Worm (Caenorhabditis elegans) whole organism, L4 larva: ENCODE data around the gene C47D12.5.
A peak's percentile ranks its signal among the peaks of the same experiment; 100 is the strongest.

Experiments
- F44E2.7 ChIP-seq: fragments of 200-800 bp; sonication (Bioruptor generic); IDR thresholded peaks from 2 replicates; pipeline ENCODE4 v2.1.2; 2022; ENCODE audit warnings: missing genetic modification characterization, missing compliant biosample characterization
- F49E8.2 ChIP-seq: sonication (generic microtip); optimal IDR thresholded peaks from 2 replicates; lab custom pipeline; 2016; ENCODE audit warnings: missing compliant biosample characterization, mild to moderate bottlenecking, missing genetic modification characterization, borderline replicate concordance
- R02D3.7 ChIP-seq: fragments of 150-350 bp; sonication (generic microtip); optimal IDR thresholded peaks from 3 replicates; lab custom pipeline; 2014; ENCODE audit warnings: missing biosample characterization, missing genetic modification characterization
- T20F7.1 ChIP-seq: fragments of 200-800 bp; sonication (Bioruptor generic); optimal IDR thresholded peaks from 2 replicates; lab custom pipeline; 2018; ENCODE audit warnings: mild to moderate bottlenecking, missing genetic modification characterization, missing compliant biosample characterization
- Y48G9A.11 ChIP-seq: fragments of 200-800 bp; sonication (Bioruptor generic); IDR thresholded peaks from 2 replicates; pipeline ENCODE4 v1.3.6; 2022; ENCODE audit warnings: missing genetic modification reagents, missing genetic modification characterization, missing compliant biosample characterization
- aha-1 ChIP-seq: fragments of 150-350 bp; peaks from one replicate; lab custom pipeline; 2014; ENCODE audit warnings: missing biosample characterization, missing genetic modification characterization
- arid-1 ChIP-seq: fragments of 200-800 bp; sonication (Bioruptor generic); conservative IDR thresholded peaks from 2 replicates; pipeline ENCODE4 v1.3.6; 2022; ENCODE audit warnings: missing genetic modification reagents, missing genetic modification characterization, missing compliant biosample characterization
- ceh-62 ChIP-seq: sonication (generic microtip); optimal IDR thresholded peaks from 2 replicates; lab custom pipeline; 2017; ENCODE audit warnings: missing biosample characterization, missing genetic modification characterization
- ces-1 ChIP-seq: fragments of 150-350 bp; sonication (generic microtip); optimal IDR thresholded peaks from 4 replicates; lab custom pipeline; 2014; ENCODE audit warnings: missing biosample characterization, missing genetic modification reagents, missing genetic modification characterization
- cey-2 ChIP-seq: sonication (generic microtip); optimal IDR thresholded peaks from 3 replicates; lab custom pipeline; 2017; ENCODE audit warnings: missing genetic modification characterization, mild to moderate bottlenecking, missing compliant biosample characterization, antibody characterized with exemption, borderline replicate concordance; ENCODE audit not compliant: insufficient read depth
- ctbp-1 ChIP-seq: fragments of 200-800 bp; sonication (Bioruptor generic); IDR thresholded peaks from 2 replicates; pipeline ENCODE4 v1.3.6; 2022; ENCODE audit warnings: missing genetic modification reagents, missing genetic modification characterization, missing compliant biosample characterization
- daf-19 ChIP-seq: fragments of 200-800 bp; sonication (Bioruptor generic); conservative IDR thresholded peaks from 2 replicates; pipeline ENCODE4 v1.3.6; 2022; ENCODE audit warnings: missing genetic modification characterization, missing compliant biosample characterization
- daf-8 ChIP-seq: fragments of 200-800 bp; sonication (Bioruptor generic); IDR thresholded peaks from 2 replicates; pipeline ENCODE4 v1.3.6; 2022; ENCODE audit warnings: missing genetic modification characterization, missing compliant biosample characterization
- dmd-8 ChIP-seq: fragments of 200-800 bp; sonication (Bioruptor generic); IDR thresholded peaks from 2 replicates; pipeline ENCODE4 v1.3.6; 2022; ENCODE audit warnings: missing genetic modification characterization, missing compliant biosample characterization
- dpl-1 ChIP-seq: fragments of 150-350 bp; optimal IDR thresholded peaks from 2 replicates; lab custom pipeline; 2014; ENCODE audit warnings: missing biosample characterization, missing genetic modification reagents, missing genetic modification characterization
- duxl-1 ChIP-seq: sonication (generic microtip); optimal IDR thresholded peaks from 2 replicates; lab custom pipeline; 2016; ENCODE audit warnings: mild to moderate bottlenecking, missing genetic modification characterization, moderate library complexity, missing compliant biosample characterization; ENCODE audit not compliant: poor library complexity
- egl-27 ChIP-seq: sonication (generic microtip); optimal IDR thresholded peaks from 3 replicates; lab custom pipeline; 2017; ENCODE audit warnings: missing biosample characterization, missing genetic modification reagents, missing genetic modification characterization
- egl-43 ChIP-seq: fragments of 200-800 bp; sonication (Bioruptor generic); IDR thresholded peaks from 2 replicates; pipeline ENCODE4 v1.3.6; 2022; ENCODE audit warnings: missing genetic modification reagents, missing genetic modification characterization, missing compliant biosample characterization
- hif-1 ChIP-seq, 2 experiments: sonication (generic microtip); optimal IDR thresholded peaks; 2 replicates each; lab custom pipeline; 2016 to 2017; ENCODE audit warnings: missing compliant biosample characterization in 2 of 2, missing genetic modification characterization in 2 of 2, missing genetic modification reagents in 2 of 2, missing genotype in 2 of 2, mild to moderate bottlenecking in 1 of 2
- jun-1 ChIP-seq: fragments of 150-350 bp; optimal IDR thresholded peaks from 2 replicates; lab custom pipeline; 2014; ENCODE audit warnings: missing biosample characterization, missing genetic modification reagents, missing genetic modification characterization
- lim-7 ChIP-seq: fragments of 200-800 bp; sonication (Bioruptor generic); IDR thresholded peaks from 2 replicates; pipeline ENCODE4 v1.3.6; 2022; ENCODE audit warnings: missing genetic modification characterization, missing compliant biosample characterization
- lin-15B ChIP-seq: fragments of 150-350 bp; sonication (generic microtip); optimal IDR thresholded peaks from 3 replicates; lab custom pipeline; 2014; ENCODE audit warnings: missing biosample characterization, missing genetic modification characterization
- lin-38 ChIP-seq: fragments of 200-800 bp; sonication (Bioruptor generic); IDR thresholded peaks from 2 replicates; pipeline ENCODE4 v1.3.6; 2022; ENCODE audit warnings: missing genetic modification reagents, missing genetic modification characterization, missing compliant biosample characterization
- lsy-2 ChIP-seq, 2 experiments: fragments of 150-350 bp in 1 of 2; sonication (generic microtip) in 1 of 2; optimal IDR thresholded peaks; 2 replicates each; lab custom pipeline; 2014 to 2017; ENCODE audit warnings: missing biosample characterization in 2 of 2, missing genetic modification characterization in 2 of 2
- mdt-29 ChIP-seq: fragments of 200-800 bp; sonication (Bioruptor generic); IDR thresholded peaks from 2 replicates; pipeline ENCODE4 v1.3.6; 2022; ENCODE audit warnings: missing genetic modification reagents, missing genetic modification characterization, missing compliant biosample characterization
- mxl-2 ChIP-seq: fragments of 200-800 bp; sonication (Bioruptor generic); conservative IDR thresholded peaks from 2 replicates; pipeline ENCODE4 v1.3.6; 2022; ENCODE audit warnings: missing genetic modification reagents, missing genetic modification characterization, missing compliant biosample characterization
- nhr-10 ChIP-seq: fragments of 150-350 bp; optimal IDR thresholded peaks from 2 replicates; lab custom pipeline; 2014; ENCODE audit warnings: missing biosample characterization, missing genetic modification characterization
- nhr-102 ChIP-seq: sonication (generic microtip); optimal IDR thresholded peaks from 2 replicates; lab custom pipeline; 2016; ENCODE audit warnings: mild to moderate bottlenecking, missing genetic modification characterization, moderate library complexity, missing compliant biosample characterization
- nhr-41 ChIP-seq: fragments of 200-800 bp; sonication (Bioruptor generic); IDR thresholded peaks from 2 replicates; pipeline ENCODE4 v1.3.6; 2022; ENCODE audit warnings: missing genetic modification reagents, missing genetic modification characterization, missing compliant biosample characterization
- nhr-48 ChIP-seq: sonication (generic microtip); optimal IDR thresholded peaks from 2 replicates; lab custom pipeline; 2016; ENCODE audit warnings: mild to moderate bottlenecking, missing genetic modification characterization, missing compliant biosample characterization
- nhr-6 ChIP-seq: fragments of 150-350 bp; optimal IDR thresholded peaks from 2 replicates; lab custom pipeline; 2014; ENCODE audit warnings: missing biosample characterization, missing genetic modification characterization
- rbr-2 ChIP-seq: sonication (generic microtip); optimal IDR thresholded peaks from 2 replicates; lab custom pipeline; 2016; ENCODE audit warnings: missing genotype, missing genetic modification characterization, missing compliant biosample characterization
- saeg-2 ChIP-seq: fragments of 200-800 bp; sonication (Bioruptor generic); IDR thresholded peaks from 2 replicates; pipeline ENCODE4 v1.3.6; 2022; ENCODE audit warnings: missing genetic modification reagents, missing genetic modification characterization, missing compliant biosample characterization
- sdz-12 ChIP-seq: fragments of 200-800 bp; sonication (Bioruptor generic); optimal IDR thresholded peaks from 2 replicates; lab custom pipeline; 2018; ENCODE audit warnings: mild to moderate bottlenecking, missing genetic modification characterization, missing compliant biosample characterization
- set-16 ChIP-seq: fragments of 200-800 bp; sonication (Bioruptor generic); IDR thresholded peaks from 2 replicates; pipeline ENCODE4 v1.3.6; 2022; ENCODE audit warnings: missing genetic modification reagents, missing genetic modification characterization, missing compliant biosample characterization
- spr-1 ChIP-seq: sonication (generic microtip); optimal IDR thresholded peaks from 2 replicates; lab custom pipeline; 2016; ENCODE audit warnings: mild to moderate bottlenecking, missing genetic modification characterization, missing compliant biosample characterization
- tra-1 ChIP-seq: fragments of 200-800 bp; sonication (Bioruptor generic); IDR thresholded peaks from 2 replicates; pipeline ENCODE4 v1.3.6; 2022; ENCODE audit warnings: missing genetic modification reagents, missing genetic modification characterization, missing compliant biosample characterization
- unc-130 ChIP-seq: sonication (generic microtip); optimal IDR thresholded peaks from 2 replicates; lab custom pipeline; 2016; ENCODE audit warnings: missing genetic modification reagents, missing genetic modification characterization, missing compliant biosample characterization
- vab-7 ChIP-seq: fragments of 200-800 bp; sonication (Bioruptor generic); IDR thresholded peaks from 2 replicates; pipeline ENCODE4 v1.3.6; 2022; ENCODE audit warnings: missing genetic modification reagents, missing genetic modification characterization, missing compliant biosample characterization
- zag-1 ChIP-seq: fragments of 150-350 bp; optimal IDR thresholded peaks from 2 replicates; lab custom pipeline; 2014; ENCODE audit warnings: missing biosample characterization, missing genetic modification characterization
- zfp-3 ChIP-seq: fragments of 200-800 bp; sonication (Bioruptor generic); conservative IDR thresholded peaks from 2 replicates; pipeline ENCODE4 v1.3.6; 2022; ENCODE audit warnings: missing genetic modification reagents, missing genetic modification characterization, missing compliant biosample characterization
- zip-11 ChIP-seq: fragments of 200-800 bp; sonication (Bioruptor generic); IDR thresholded peaks from 2 replicates; pipeline ENCODE4 v1.3.6; 2022; ENCODE audit warnings: missing genetic modification characterization, missing compliant biosample characterization
- ztf-7 ChIP-seq: fragments of 150-350 bp; optimal IDR thresholded peaks from 2 replicates; lab custom pipeline; 2014; ENCODE audit warnings: missing biosample characterization, missing genetic modification characterization

C47D12.5 gene

DNA sequence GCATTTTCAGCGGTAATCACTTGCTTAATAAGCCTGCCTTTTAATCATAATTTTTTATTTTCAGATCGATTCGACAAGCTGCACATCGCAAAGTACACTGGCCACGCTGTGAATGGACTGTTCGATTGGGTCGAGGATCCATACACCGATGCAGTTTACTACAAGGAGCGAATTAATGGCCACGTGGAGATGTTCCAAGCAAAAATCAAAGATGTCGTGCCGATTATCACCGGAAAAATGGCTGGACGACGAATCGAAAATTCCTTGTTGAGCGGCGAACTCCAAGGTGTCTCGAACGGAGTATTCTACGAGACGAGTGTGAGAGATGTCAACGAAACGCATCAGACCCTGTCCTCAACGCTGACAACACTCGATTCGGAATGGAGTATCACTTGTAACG is 42.4 kb upstream of the C47D12.5 start:
- TF ChIP-seq aha-1 (tag; lab: Kevin White, UChicago) (peak; percentile 91), lin-15B (tag; lab: Kevin White, UChicago) (no peak)
- TF ChIP-seq, all 104 proteins: peak for 1

DNA sequence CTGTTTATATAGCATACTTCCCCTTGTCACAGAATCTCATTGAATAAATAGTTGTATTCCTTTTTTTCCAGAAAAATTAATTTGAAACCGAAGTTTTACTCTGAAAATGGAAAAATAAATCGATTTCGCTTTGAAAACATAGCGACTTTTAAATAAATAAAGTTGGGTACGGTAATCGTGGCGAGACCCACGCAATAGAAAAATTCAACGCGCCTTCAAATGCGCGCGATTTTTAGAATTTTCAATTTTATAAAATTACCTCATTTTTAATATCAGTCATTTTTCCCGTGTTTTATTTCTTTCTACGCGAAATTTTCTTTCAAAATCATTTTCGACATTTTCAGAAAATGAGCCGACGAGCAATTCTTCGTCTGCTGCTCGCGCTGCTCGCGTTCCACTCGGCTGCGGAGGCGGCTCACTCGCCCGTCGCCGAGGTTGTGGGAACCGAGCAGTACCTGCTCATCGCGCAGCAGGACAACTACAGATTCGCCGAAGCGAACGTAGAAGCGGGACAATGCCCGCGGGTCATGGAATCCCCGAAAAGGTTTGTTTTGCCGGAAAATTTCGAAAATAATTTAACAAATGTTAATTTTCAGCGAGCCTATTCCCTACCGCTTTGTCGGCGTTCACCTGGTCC is 41.5 kb upstream of the C47D12.5 start, which contains the start of gene F13D12.5:
F13D12.5 (plus strand) TSS at position 345 of the 637 bp plus-strand sequence.
- TF ChIP-seq nhr-6 (tag; lab: Kevin White, UChicago) (no peak), rbr-2 (peak; percentile 10), tra-1 (GFP tag; lab: Robert Waterston, UW) (0 out of 2 replicates have a peak, but pooled peaks have one; percentile 11), unc-130 (GFP tag; lab: Kevin White, UChicago) (peak; percentile 46), zfp-3 (GFP tag; lab: Robert Waterston, UW) (0 out of 2 replicates have a peak, but pooled peaks have one; percentile 40), lin-38 (GFP tag; lab: Robert Waterston, UW) (peak; percentile 40; the same call in 1 of the 2 replicates), duxl-1 (tag; lab: Kevin White, UChicago) (no peak), mdt-29 (GFP tag; lab: Robert Waterston, UW) (no peak), spr-1 (tag; lab: Kevin White, UChicago) (no peak), arid-1 (no peak), Y48G9A.11 (GFP tag; lab: Robert Waterston, UW) (peak; percentile 71; the same call in 1 of the 2 replicates), ctbp-1 (GFP tag; lab: Robert Waterston, UW) (no peak), lsy-2 (tag; optimal IDR thresholded peaks at IDR 0.05; lab: Kevin White, UChicago) (peak in 1 of 2 experiments; percentile 51), egl-43 (0 out of 2 replicates have a peak, but pooled peaks have one; percentile 46), nhr-10 (tag; lab: Kevin White, UChicago) (no peak), set-16 (GFP tag; lab: Robert Waterston, UW) (peak; percentile 93), aha-1 (tag; lab: Kevin White, UChicago) (peak; percentile 41)

DNA sequence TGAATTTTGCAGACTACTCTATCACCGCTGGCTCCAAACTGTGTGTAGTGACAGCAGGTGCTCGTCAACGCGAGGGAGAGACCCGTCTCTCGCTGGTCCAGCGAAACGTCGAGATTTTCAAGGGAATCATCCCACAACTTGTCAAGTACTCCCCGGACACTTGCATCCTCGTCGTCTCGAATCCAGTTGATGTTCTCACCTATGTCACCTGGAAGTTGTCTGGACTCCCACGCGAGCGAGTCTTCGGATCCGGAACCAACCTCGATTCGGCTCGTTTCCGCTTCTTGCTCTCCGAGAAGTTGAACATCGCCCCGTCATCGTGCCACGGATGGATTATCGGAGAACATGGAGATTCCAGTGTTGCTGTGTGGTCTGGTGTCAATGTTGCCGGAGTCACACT is 40.5 kb upstream of the C47D12.5 start:
- no peak for TF ChIP-seq mxl-2 (GFP tag; lab: Robert Waterston, UW)
- peak; percentile 39; the same call in 1 of the 2 replicates for TF ChIP-seq set-16 (GFP tag; lab: Robert Waterston, UW)
- TF ChIP-seq aha-1 (tag; lab: Kevin White, UChicago) = peak; percentile 85
- TF ChIP-seq daf-8 (GFP tag; lab: Robert Waterston, UW) = no peak

DNA sequence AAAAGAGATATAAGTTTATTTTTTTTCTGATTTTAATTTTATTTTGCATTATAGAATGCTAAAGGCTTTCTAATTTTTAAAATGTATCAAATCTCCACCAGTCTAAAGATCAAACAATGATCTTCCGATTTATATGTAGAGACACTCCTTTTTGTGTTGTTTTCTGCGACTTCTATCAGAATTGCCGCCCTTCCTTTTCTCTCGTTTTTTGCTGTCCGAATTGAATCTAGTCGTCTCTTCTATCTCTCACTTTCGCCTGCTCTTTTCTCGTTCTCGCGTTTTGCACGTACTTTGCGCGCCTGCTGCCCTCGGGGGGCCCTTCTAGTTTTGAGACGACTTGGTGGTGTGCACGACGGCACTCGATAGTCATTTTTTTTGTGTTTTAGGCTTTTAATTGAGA is 39.3 kb upstream of the C47D12.5 start:
- TF ChIP-seq dmd-8 (GFP tag; lab: Robert Waterston, UW) (no peak), R02D3.7 (tag; lab: Kevin White, UChicago) (no peak), nhr-48 (tag; lab: Kevin White, UChicago) (no peak), lim-7 (GFP tag; lab: Robert Waterston, UW) (no peak), zag-1 (no peak), zfp-3 (GFP tag; lab: Robert Waterston, UW) (peak; percentile 46; the same call in 1 of the 2 replicates), dpl-1 (GFP tag; lab: Kevin White, UChicago) (no peak), egl-27 (tag; lab: Kevin White, UChicago) (no peak), saeg-2 (GFP tag; lab: Robert Waterston, UW) (no peak), nhr-41 (no peak), T20F7.1 (GFP tag; lab: Kevin White, UChicago) (peak; percentile 31), F44E2.7 (GFP tag; lab: Robert Waterston, UW) (no peak), vab-7 (GFP tag; lab: Robert Waterston, UW) (no peak), F49E8.2 (no peak), jun-1 (no peak), nhr-10 (tag; lab: Kevin White, UChicago) (no peak), rbr-2 (peak; percentile 30), daf-8 (GFP tag; lab: Robert Waterston, UW) (no peak), lsy-2 (tag; optimal IDR thresholded peaks at IDR 0.05; lab: Kevin White, UChicago) (peak in 1 of 2 experiments; percentile 75), ztf-7 (tag; lab: Kevin White, UChicago) (no peak), aha-1 (tag; lab: Kevin White, UChicago) (peak; percentile 100), nhr-102 (tag; lab: Kevin White, UChicago) (no peak), ceh-62 (no peak), sdz-12 (GFP tag; lab: Kevin White, UChicago) (no peak), ces-1 (GFP tag; lab: Kevin White, UChicago) (no peak), cey-2 (tag; lab: Kevin White, UChicago) (no peak), zip-11 (GFP tag; lab: Robert Waterston, UW) (no peak), daf-19 (no peak), hif-1 (tag; optimal IDR thresholded peaks at IDR 0.05; lab: Kevin White, UChicago) (peak; percentile 78 to 99)
